Fruit fly (Drosophila melanogaster): ENCODE results near the gene dos.

The dos gene

DNA sequence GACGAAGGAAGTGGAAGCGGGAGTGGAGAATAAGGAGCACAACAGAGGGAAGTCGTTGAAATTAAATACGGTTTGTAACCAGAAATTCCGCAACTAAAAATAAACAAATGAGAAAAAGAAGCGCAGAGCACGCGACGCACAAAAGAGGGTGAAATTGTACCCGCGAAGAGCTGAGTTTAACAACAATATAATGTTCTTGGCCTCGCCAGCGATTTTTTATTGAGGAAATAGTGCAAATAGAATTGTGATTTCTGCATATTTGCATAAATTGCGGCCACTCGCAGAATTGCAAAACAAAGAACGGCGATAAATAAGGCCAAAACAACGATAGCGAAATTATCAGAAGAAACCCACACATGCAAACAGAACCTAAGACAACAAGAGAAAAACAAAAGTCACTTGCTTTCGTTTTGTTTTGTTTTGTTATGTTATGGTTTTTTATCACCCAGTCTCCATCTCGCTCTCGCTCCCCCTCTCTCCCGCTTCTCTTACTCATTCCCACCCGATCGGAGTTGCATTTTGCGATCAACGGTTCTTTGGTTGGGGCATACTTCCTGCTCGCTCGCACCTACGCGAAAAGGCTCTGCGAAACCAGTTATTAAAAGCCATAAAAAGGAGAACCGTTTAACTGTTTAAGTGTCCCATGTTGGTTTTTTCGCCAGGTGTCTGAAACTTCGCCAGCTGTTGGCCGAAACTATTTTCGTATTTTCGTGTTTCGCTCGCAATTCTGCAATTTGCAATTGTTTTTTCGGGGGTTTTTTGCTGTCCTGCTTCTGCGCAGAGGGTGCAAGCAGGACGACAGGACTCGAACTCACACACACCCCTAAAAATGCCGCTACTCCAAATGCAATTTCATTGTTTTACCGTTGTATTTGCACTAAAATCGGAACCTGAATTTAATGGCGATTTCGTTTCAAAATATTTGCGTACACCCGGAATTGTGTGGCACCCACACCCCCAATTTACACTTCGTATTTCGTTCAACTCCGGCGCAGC is 36.1 kb upstream of the dos start (continued):
- TF ChIP-seq sisA (GFP tag; IDR thresholded peaks at IDR 0.05) (no peak), sens-2 (GFP tag; IDR thresholded peaks at IDR 0.05) (0 out of 2 replicates have a peak, but pooled peaks have one; percentile 0), Deaf1 (tag; optimal IDR thresholded peaks at IDR 0.05) (peak; percentile 0), Hey (tag; optimal IDR thresholded peaks at IDR 0.05) (no peak), B-H2 (GFP tag; optimal IDR thresholded peaks at IDR 0.05) (no peak), trem (tag; optimal IDR thresholded peaks at IDR 0.05) (no peak), kay (GFP tag; optimal IDR thresholded peaks at IDR 0.05) (no peak), mld (GFP tag; IDR thresholded peaks at IDR 0.05; ENCODE audit: partially characterized antibody) (no peak), Trl (optimal IDR thresholded peaks at IDR 0.05) (peak in 1 of 2 experiments; percentile 19), Trl (GFP tag; optimal IDR thresholded peaks at IDR 0.05) (no peak), Fer3 (tag; optimal IDR thresholded peaks at IDR 0.05) (no peak), nom (GFP tag; optimal IDR thresholded peaks at IDR 0.05) (peak; percentile 94), bsh (GFP tag; optimal IDR thresholded peaks at IDR 0.05) (peak in 1 of 2 experiments; percentile 60), CG3995 (GFP tag; optimal IDR thresholded peaks at IDR 0.05) (no peak), Lhr (GFP tag; optimal IDR thresholded peaks at IDR 0.05) (no peak), CG11504 (tag; optimal IDR thresholded peaks at IDR 0.05) (no peak), bcd (GFP tag; optimal IDR thresholded peaks at IDR 0.05) (no peak), Nf-YC (tag; optimal IDR thresholded peaks at IDR 0.05) (no peak), corto (GFP tag; optimal IDR thresholded peaks at IDR 0.05) (no peak), cad (GFP tag; optimal IDR thresholded peaks at IDR 0.05) (no peak), CG8944 (GFP tag; optimal IDR thresholded peaks at IDR 0.05) (no peak), otp (GFP tag; IDR thresholded peaks at IDR 0.05) (no peak), CG7556 (GFP tag; optimal IDR thresholded peaks at IDR 0.05) (no peak), CkIIα-i1 (GFP tag; IDR thresholded peaks at IDR 0.05) (no peak), NK7.1 (GFP tag; optimal IDR thresholded peaks at IDR 0.05) (no peak), wor (GFP tag; IDR thresholded peaks at IDR 0.05) (0 out of 2 replicates have a peak, but pooled peaks have one; percentile 4), Dek (tag; optimal IDR thresholded peaks at IDR 0.05) (no peak), vvl (GFP tag; IDR thresholded peaks at IDR 0.05) (no peak), inv (GFP tag; IDR thresholded peaks at IDR 0.05; ENCODE audit: partially characterized antibody) (no peak), Ssrp (tag; optimal IDR thresholded peaks at IDR 0.05) (no peak), nerfin-1 (tag; optimal IDR thresholded peaks at IDR 0.05) (peak; percentile 89), dan (GFP tag; IDR thresholded peaks at IDR 0.05) (no peak), vnd (GFP tag; IDR thresholded peaks at IDR 0.05; ENCODE audit: partially characterized antibody) (no peak), Dfd (GFP tag; optimal IDR thresholded peaks at IDR 0.05) (no peak), Sry-β (GFP tag; optimal IDR thresholded peaks at IDR 0.05) (no peak), CG18476 (GFP tag; optimal IDR thresholded peaks at IDR 0.05) (no peak), crol (GFP tag; IDR thresholded peaks at IDR 0.05) (no peak), CG31388 (GFP tag; optimal IDR thresholded peaks at IDR 0.05) (no peak), CG10366 (GFP tag; IDR thresholded peaks at IDR 0.05) (no peak), CG1832 (GFP tag; optimal IDR thresholded peaks at IDR 0.05) (peak; percentile 64), ci (GFP tag; IDR thresholded peaks at IDR 0.05) (no peak), ewg (GFP tag; optimal IDR thresholded peaks at IDR 0.05) (peak; percentile 66), stwl (tag; optimal IDR thresholded peaks at IDR 0.05) (no peak)
